Worm (Caenorhabditis elegans): ENCODE measurements around the gene K03H1.13.

DNA sequence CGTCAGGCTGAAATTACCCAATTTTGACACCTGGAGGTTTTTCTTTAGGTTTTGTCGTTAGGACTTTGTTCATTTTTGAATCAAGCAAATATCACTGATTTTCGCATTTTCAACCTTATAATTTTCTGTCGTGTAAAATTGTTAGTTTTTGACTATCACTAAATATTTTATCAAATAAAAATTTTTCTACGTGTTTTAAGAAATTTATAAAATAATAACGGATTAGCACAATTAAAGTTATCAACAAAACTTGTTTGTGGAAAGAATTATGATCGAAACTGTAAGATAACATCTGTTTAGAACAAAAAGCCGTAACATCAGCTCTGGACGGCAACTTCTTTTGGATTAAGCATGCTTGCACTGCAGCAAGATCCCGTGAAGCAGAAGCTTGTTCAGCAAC, 27.3 kb downstream of the K03H1.13 start, which contains the start of gene cbp-2:
- TF ChIP-seq ZK546.5 (tag; optimal IDR thresholded peaks at IDR 0.05) (no peak), lin-15B (tag; optimal IDR thresholded peaks at IDR 0.05) (no peak), unc-39 (tag; optimal IDR thresholded peaks at IDR 0.05) (no peak), pha-4 (tag; optimal IDR thresholded peaks at IDR 0.05) (no peak), ama-1 (optimal IDR thresholded peaks at IDR 0.05) (no peak), fkh-10 (GFP tag; optimal IDR thresholded peaks at IDR 0.05) (no peak), ztf-11 (tag; optimal IDR thresholded peaks at IDR 0.05) (no peak), nhr-28 (tag; optimal IDR thresholded peaks at IDR 0.05) (no peak), jun-1 (tag; optimal IDR thresholded peaks at IDR 0.05) (no peak), ztf-4 (tag; optimal IDR thresholded peaks at IDR 0.05) (no peak), tbx-2 (tag; optimal IDR thresholded peaks at IDR 0.05) (no peak), nhr-237 (tag; optimal IDR thresholded peaks at IDR 0.05) (no peak)
